Fruit fly (Drosophila melanogaster): ENCODE data around the gene N.

dm6 chrX:3188419-3188818, 53.7 kb downstream of the N start:
- TF ChIP-seq CTCF (optimal IDR thresholded peaks at IDR 0.05) (no peak), CG8478 (optimal IDR thresholded peaks at IDR 0.05) (no peak)
